Worm (Caenorhabditis elegans): ENCODE measurements around the gene F18C5.9.

The F18C5.9 gene

ce11 chrII:6588605-6589292 lies 21.8 kb downstream of the F18C5.9 start, which contains the start of gene icd-1 (continued):
- TF ChIP-seq hlh-4 (tag; optimal IDR thresholded peaks at IDR 0.05) (no peak), aly-2 (tag; optimal IDR thresholded peaks at IDR 0.05) (peak; percentile 91), pag-3 (tag; optimal IDR thresholded peaks at IDR 0.05; ENCODE audit: borderline replicate concordance, insufficient read depth) (no peak), swsn-7 (tag; optimal IDR thresholded peaks at IDR 0.05) (peak; percentile 98), nhr-85 (tag) (peak; percentile 99), lin-14 (GFP tag; optimal IDR thresholded peaks at IDR 0.05) (peak; percentile 98), elt-2 (tag; optimal IDR thresholded peaks at IDR 0.05) (peak; percentile 84), ets-5 (GFP tag; IDR thresholded peaks at IDR 0.05) (no peak), sup-37 (GFP tag; optimal IDR thresholded peaks at IDR 0.05) (peak; percentile 75), C34B4.2 (tag; optimal IDR thresholded peaks at IDR 0.05) (no peak), snpc-4 (tag; optimal IDR thresholded peaks at IDR 0.05) (peak; percentile 83), nhr-12 (tag; optimal IDR thresholded peaks at IDR 0.05) (no peak), nhr-19 (GFP tag; conservative IDR thresholded peaks at IDR 0.05) (peak; percentile 96), ces-1 (GFP tag; optimal IDR thresholded peaks at IDR 0.05) (no peak), sox-4 (tag; optimal IDR thresholded peaks at IDR 0.05) (peak; percentile 44), ceh-88 (GFP tag; IDR thresholded peaks at IDR 0.05) (peak; percentile 89), fkh-8 (tag; optimal IDR thresholded peaks at IDR 0.05) (peak; percentile 96), Y116A8C.19 (tag; optimal IDR thresholded peaks at IDR 0.05; ENCODE audit: borderline replicate concordance) (no peak), lin-35 (GFP tag; optimal IDR thresholded peaks at IDR 0.05) (peak; percentile 84 to 87), aha-1 (tag; optimal IDR thresholded peaks at IDR 0.05) (peak; percentile 85), nhr-28 (tag; optimal IDR thresholded peaks at IDR 0.05) (no peak), sptf-1 (tag; optimal IDR thresholded peaks at IDR 0.05) (no peak), efl-1 (optimal IDR thresholded peaks at IDR 0.05) (peak; percentile 93 to 96), efl-1 (GFP tag; optimal IDR thresholded peaks at IDR 0.05 in 1 of 2) (peak; percentile 73 to 98), unc-62 (GFP tag; optimal IDR thresholded peaks at IDR 0.05) (no peak), nhr-47 (tag; optimal IDR thresholded peaks at IDR 0.05) (peak; percentile 97), egl-13 (tag; optimal IDR thresholded peaks at IDR 0.05) (peak; percentile 86), nhr-77 (tag; optimal IDR thresholded peaks at IDR 0.05) (peak; percentile 94), nhr-71 (tag; optimal IDR thresholded peaks at IDR 0.05) (peak; percentile 99), F16B12.6 (tag; optimal IDR thresholded peaks at IDR 0.05) (peak; percentile 69), ceh-8 (GFP tag; optimal IDR thresholded peaks at IDR 0.05) (peak; percentile 80), ama-1 (optimal IDR thresholded peaks at IDR 0.05) (peak; percentile 43), mef-2 (tag; optimal IDR thresholded peaks at IDR 0.05) (peak; percentile 67), ceh-63 (GFP tag; optimal IDR thresholded peaks at IDR 0.05) (no peak), nhr-20 (tag; optimal IDR thresholded peaks at IDR 0.05) (peak; percentile 98), irx-1 (tag; optimal IDR thresholded peaks at IDR 0.05) (peak; percentile 88), lin-39 (tag; optimal IDR thresholded peaks at IDR 0.05) (peak; percentile 94), vab-15 (tag; optimal IDR thresholded peaks at IDR 0.05) (no peak), blmp-1 (tag; optimal IDR thresholded peaks at IDR 0.05) (peak; percentile 79), isw-1 (GFP tag; IDR thresholded peaks at IDR 0.05) (peak; percentile 96), unc-30 (tag; optimal IDR thresholded peaks at IDR 0.05) (no peak), fos-1 (tag; optimal IDR thresholded peaks at IDR 0.05) (peak; percentile 95), nhr-11 (tag; optimal IDR thresholded peaks at IDR 0.05) (peak; percentile 97), zip-4 (GFP tag; optimal IDR thresholded peaks at IDR 0.05) (peak; percentile 99), mep-1 (tag; optimal IDR thresholded peaks at IDR 0.05) (peak; percentile 94), skn-1 (tag; optimal IDR thresholded peaks at IDR 0.05) (peak; percentile 80), elt-3 (tag; optimal IDR thresholded peaks at IDR 0.05) (peak in 5 of 6 experiments; percentile 50 to 93 (median 68)), xbp-1 (tag; optimal IDR thresholded peaks at IDR 0.05) (peak; percentile 94), ceh-90 (tag; optimal IDR thresholded peaks at IDR 0.05) (peak; percentile 28), lin-13 (GFP tag; optimal IDR thresholded peaks at IDR 0.05) (peak; percentile 84), alr-1 (tag; optimal IDR thresholded peaks at IDR 0.05; ENCODE audit: borderline replicate concordance) (no peak), mdl-1 (tag; optimal IDR thresholded peaks at IDR 0.05) (peak; percentile 45 to 89), egl-27 (tag; optimal IDR thresholded peaks at IDR 0.05) (peak in 1 of 2 experiments; percentile 82)

Measured in whole organism, L1 larva.